Fruit fly (Drosophila melanogaster) whole organism, embryonic: ENCODE measurements around the gene CG15625.

Experiments
- ATbp ChIP-seq: fragments of 200-800 bp; sonication (Bioruptor generic); optimal IDR thresholded peaks from 2 replicates; lab custom pipeline; 2017; ENCODE audit warnings: missing biosample characterization, mild to moderate bottlenecking, missing genetic modification characterization, missing genetic modification reagents
- Awh ChIP-seq: fragments of 200-800 bp; sonication (Bioruptor generic); IDR thresholded peaks from 2 replicates; pipeline ENCODE4, ENCODE4 v1.3.6; 2022; ENCODE audit warnings: missing biosample characterization, missing genetic modification characterization
- Bdp1 ChIP-seq: fragments of 200-800 bp; sonication (Bioruptor generic); optimal IDR thresholded peaks from 3 replicates; lab custom pipeline; 2016; ENCODE audit warnings: missing biosample characterization, missing genetic modification characterization
- C15 ChIP-seq: fragments of 200-800 bp; sonication (Bioruptor generic); IDR thresholded peaks from 3 replicates; pipeline ENCODE4 v1.3.6; 2022; ENCODE audit warnings: missing biosample characterization, missing genetic modification characterization
- CG11247 ChIP-seq: fragments of 200-800 bp; sonication (Bioruptor generic); IDR thresholded peaks from 2 replicates; pipeline ENCODE4 v1.3.6; 2022; ENCODE audit warnings: missing biosample characterization, missing genetic modification characterization
- CG11504 ChIP-seq: fragments of 200-800 bp; sonication (Bioruptor generic); optimal IDR thresholded peaks from 3 replicates; lab custom pipeline; 2019; ENCODE audit warnings: missing biosample characterization, mild to moderate bottlenecking, missing genetic modification characterization, moderate library complexity
- CG12744 ChIP-seq: fragments of 200-800 bp; sonication (Bioruptor generic); optimal IDR thresholded peaks from 2 replicates; lab custom pipeline; 2016; ENCODE audit warnings: missing biosample characterization, missing genetic modification characterization
- CG18476 ChIP-seq: fragments of 200-800 bp; sonication (Bioruptor generic); optimal IDR thresholded peaks from 2 replicates; lab custom pipeline; 2016; ENCODE audit warnings: missing biosample characterization, mild to moderate bottlenecking, missing genetic modification characterization
- CG2199 ChIP-seq: fragments of 200-800 bp; sonication (Bioruptor generic); IDR thresholded peaks from 3 replicates; pipeline ENCODE4 v1.3.6; 2022; ENCODE audit warnings: missing biosample characterization, missing genetic modification characterization
- CG31224 ChIP-seq: fragments of 200-800 bp; sonication (Bioruptor generic); IDR thresholded peaks from 2 replicates; pipeline ENCODE4 v1.3.6; 2022; ENCODE audit warnings: missing biosample characterization, missing genetic modification characterization
- CG3281 ChIP-seq: fragments of 200-800 bp; sonication (Bioruptor generic); optimal IDR thresholded peaks from 3 replicates; lab custom pipeline; 2017; ENCODE audit warnings: missing biosample characterization, mild to moderate bottlenecking, missing genetic modification characterization
- CG4360 ChIP-seq: fragments of 200-800 bp; sonication (Bioruptor generic); IDR thresholded peaks from 2 replicates; pipeline ENCODE4 v1.3.6; 2022; ENCODE audit warnings: missing biosample characterization, missing genetic modification characterization
- CG4730 ChIP-seq: fragments of 200-800 bp; sonication (Bioruptor generic); IDR thresholded peaks from 2 replicates; pipeline ENCODE4 v1.3.6; 2022; ENCODE audit warnings: missing biosample characterization, missing genetic modification characterization
- CG4854 ChIP-seq: fragments of 200-800 bp; sonication (Bioruptor generic); optimal IDR thresholded peaks from 2 replicates; lab custom pipeline; 2016; ENCODE audit warnings: missing biosample characterization, missing genetic modification characterization, inconsistent platforms
- CG6854 ChIP-seq: fragments of 200-800 bp; sonication (Bioruptor generic); optimal IDR thresholded peaks from 3 replicates; lab custom pipeline; 2017; ENCODE audit warnings: missing biosample characterization, mild to moderate bottlenecking, missing genetic modification characterization
- CG7987 ChIP-seq: fragments of 200-800 bp; sonication (Bioruptor generic); optimal IDR thresholded peaks from 2 replicates; lab custom pipeline; 2018; ENCODE audit warnings: missing biosample characterization, mild to moderate bottlenecking, missing genetic modification characterization, moderate library complexity
- CHES-1-like ChIP-seq: fragments of 200-800 bp; sonication (Bioruptor generic); optimal IDR thresholded peaks from 2 replicates; lab custom pipeline; 2016; ENCODE audit warnings: missing biosample characterization, missing genetic modification characterization
- Gsc ChIP-seq: fragments of 200-800 bp; sonication (Bioruptor generic); IDR thresholded peaks from 2 replicates; pipeline ENCODE4 v1.3.6; 2022; ENCODE audit warnings: missing biosample characterization, missing genetic modification characterization
- Hey ChIP-seq: fragments of 200-800 bp; sonication (Bioruptor generic); optimal IDR thresholded peaks from 3 replicates; lab custom pipeline; 2018; ENCODE audit warnings: missing biosample characterization, mild to moderate bottlenecking, missing genetic modification characterization
- Hr3 ChIP-seq: fragments of 200-800 bp; sonication (Bioruptor generic); optimal IDR thresholded peaks from 3 replicates; lab custom pipeline; 2016; ENCODE audit warnings: missing biosample characterization, missing genetic modification characterization
- MESR4 ChIP-seq: fragments of 200-800 bp; sonication (Bioruptor generic); optimal IDR thresholded peaks from 2 replicates; lab custom pipeline; 2018; ENCODE audit warnings: missing biosample characterization, mild to moderate bottlenecking, missing genetic modification characterization, moderate library complexity
- Oaz ChIP-seq: fragments of 200-800 bp; sonication (Bioruptor generic); IDR thresholded peaks from 2 replicates; pipeline ENCODE4 v1.3.6; 2022; ENCODE audit warnings: missing biosample characterization, missing genetic modification characterization
- Oli ChIP-seq: fragments of 200-800 bp; sonication (Bioruptor generic); optimal IDR thresholded peaks from 2 replicates; lab custom pipeline; 2018; ENCODE audit warnings: missing biosample characterization, mild to moderate bottlenecking, missing genetic modification characterization, moderate library complexity
- Optix ChIP-seq: fragments of 200-800 bp; sonication (Bioruptor generic); IDR thresholded peaks from 3 replicates; pipeline ENCODE4 v1.3.6; 2022; ENCODE audit warnings: missing biosample characterization, missing genetic modification characterization
- Sin3A ChIP-seq: fragments of >200 bp; optimal IDR thresholded peaks from 2 replicates; lab custom pipeline; 2018
- Sry-δ ChIP-seq: fragments of 200-800 bp; sonication (Bioruptor generic); optimal IDR thresholded peaks from 2 replicates; lab custom pipeline; 2016; ENCODE audit warnings: missing biosample characterization, missing genetic modification characterization
- Tbp ChIP-seq: fragments of >200 bp; optimal IDR thresholded peaks from 2 replicates; lab custom pipeline; 2018; ENCODE audit warnings: missing biosample characterization, missing genetic modification characterization
- ac ChIP-seq: fragments of 200-800 bp; sonication (Bioruptor generic); optimal IDR thresholded peaks from 3 replicates; lab custom pipeline; 2017; ENCODE audit warnings: missing biosample characterization, mild to moderate bottlenecking, missing genetic modification characterization
- ase ChIP-seq: fragments of 200-800 bp; sonication (Bioruptor generic); IDR thresholded peaks from 3 replicates; pipeline ENCODE4 v1.3.6; 2022; ENCODE audit warnings: missing biosample characterization, missing genetic modification characterization
- az2 ChIP-seq: fragments of 200-800 bp; sonication (Bioruptor generic); optimal IDR thresholded peaks from 3 replicates; lab custom pipeline; 2016; ENCODE audit warnings: missing biosample characterization, missing genetic modification characterization
- bsh ChIP-seq, 2 experiments: fragments of 200-800 bp; sonication (Bioruptor generic); optimal IDR thresholded peaks; 2 replicates each; lab custom pipeline; 2017 to 2018; ENCODE audit warnings: mild to moderate bottlenecking in 2 of 2, missing biosample characterization in 2 of 2, missing genetic modification characterization in 2 of 2, moderate library complexity in 1 of 2
- cg ChIP-seq: fragments of 200-800 bp; sonication (Bioruptor generic); optimal IDR thresholded peaks from 3 replicates; lab custom pipeline; 2019; ENCODE audit warnings: missing biosample characterization, mild to moderate bottlenecking, missing genetic modification characterization, moderate library complexity
- ems ChIP-seq: fragments of 200-800 bp; sonication (Bioruptor generic); optimal IDR thresholded peaks from 3 replicates; lab custom pipeline; 2016; ENCODE audit warnings: missing biosample characterization, missing genetic modification characterization
- en ChIP-seq: fragments of 200-800 bp; sonication (Bioruptor generic); optimal IDR thresholded peaks from 2 replicates; lab custom pipeline; 2016; ENCODE audit warnings: missing biosample characterization, missing genetic modification characterization
- fu2 ChIP-seq: fragments of 200-800 bp; sonication (Bioruptor generic); optimal IDR thresholded peaks from 2 replicates; lab custom pipeline; 2016; ENCODE audit warnings: missing biosample characterization, missing genetic modification characterization
- grn ChIP-seq: fragments of 200-800 bp; sonication (Bioruptor generic); optimal IDR thresholded peaks from 3 replicates; lab custom pipeline; 2017; ENCODE audit warnings: missing biosample characterization, missing genetic modification characterization
- hb ChIP-seq: fragments of 200-800 bp; sonication (Bioruptor generic); IDR thresholded peaks from 3 replicates; pipeline ENCODE4 v1.3.6; 2022; ENCODE audit warnings: missing biosample characterization, missing genetic modification characterization; ENCODE audit not compliant: partially characterized antibody
- inv ChIP-seq: fragments of 200-800 bp; sonication (Bioruptor generic); IDR thresholded peaks from 2 replicates; pipeline ENCODE4 v1.3.6; 2022; ENCODE audit warnings: missing biosample characterization, missing genetic modification characterization; ENCODE audit not compliant: partially characterized antibody
- jigr1 ChIP-seq: fragments of 200-800 bp; sonication (Bioruptor generic); IDR thresholded peaks from 3 replicates; pipeline ENCODE4 v1.3.6; 2022; ENCODE audit warnings: missing biosample characterization, missing genetic modification characterization
- klu ChIP-seq: fragments of 200-800 bp; sonication (Bioruptor generic); IDR thresholded peaks from 2 replicates; pipeline ENCODE4 v1.3.6; 2022; ENCODE audit warnings: missing biosample characterization, missing genetic modification characterization
- knrl ChIP-seq: fragments of 200-800 bp; sonication (Bioruptor generic); IDR thresholded peaks from 3 replicates; pipeline ENCODE4 v1.3.6; 2022; ENCODE audit warnings: missing biosample characterization, missing genetic modification characterization; ENCODE audit not compliant: partially characterized antibody
- lbe ChIP-seq: fragments of 200-800 bp; sonication (Bioruptor generic); optimal IDR thresholded peaks from 2 replicates; lab custom pipeline; 2016; ENCODE audit warnings: missing biosample characterization, mild to moderate bottlenecking, missing genetic modification characterization
- lmd ChIP-seq: fragments of 200-800 bp; sonication (Bioruptor generic); IDR thresholded peaks from 2 replicates; pipeline ENCODE4 v1.3.6; 2022; ENCODE audit warnings: missing biosample characterization, missing genetic modification characterization
- pros ChIP-seq: fragments of 200-800 bp; sonication (Bioruptor generic); optimal IDR thresholded peaks from 3 replicates; lab custom pipeline; 2019; ENCODE audit warnings: missing biosample characterization, mild to moderate bottlenecking, missing genetic modification characterization, moderate library complexity
- repo ChIP-seq: fragments of 200-800 bp; sonication (Bioruptor generic); optimal IDR thresholded peaks from 2 replicates; lab custom pipeline; 2016; ENCODE audit warnings: missing biosample characterization, missing genetic modification characterization
- ro ChIP-seq: fragments of 200-800 bp; sonication (Bioruptor generic); IDR thresholded peaks from 2 replicates; pipeline ENCODE4 v1.3.6; 2022; ENCODE audit warnings: missing biosample characterization, missing genetic modification characterization
- scrt ChIP-seq: fragments of 200-800 bp; sonication (Bioruptor generic); optimal IDR thresholded peaks from 2 replicates; lab custom pipeline; 2018; ENCODE audit warnings: missing biosample characterization, mild to moderate bottlenecking, missing genetic modification characterization, moderate library complexity
- sim ChIP-seq: fragments of 200-800 bp; sonication (Bioruptor generic); IDR thresholded peaks from 2 replicates; pipeline ENCODE4 v1.3.6; 2022; ENCODE audit warnings: missing biosample characterization, missing genetic modification characterization
- sima ChIP-seq: fragments of 200-800 bp; sonication (Bioruptor generic); optimal IDR thresholded peaks from 2 replicates; lab custom pipeline; 2016; ENCODE audit warnings: missing biosample characterization, missing genetic modification characterization
- slbo ChIP-seq: fragments of 200-800 bp; sonication (Bioruptor generic); IDR thresholded peaks from 2 replicates; pipeline ENCODE4 v1.3.6; 2022; ENCODE audit warnings: missing biosample characterization, missing genetic modification characterization
- tgo ChIP-seq: fragments of 200-800 bp; sonication (Bioruptor generic); IDR thresholded peaks from 3 replicates; pipeline ENCODE4 v1.3.6; 2022; ENCODE audit warnings: missing biosample characterization, missing genetic modification characterization
- vnd ChIP-seq: fragments of 200-800 bp; sonication (Bioruptor generic); IDR thresholded peaks from 3 replicates; pipeline ENCODE4 v1.3.6; 2022; ENCODE audit warnings: missing biosample characterization, missing genetic modification characterization; ENCODE audit not compliant: partially characterized antibody

The CG15625 gene

dm6 chr2L:4882131-4883022 lies 7.4 kb upstream of the CG15625 start (continued):
- TF ChIP-seq lmd (GFP tag; lab: Robert Waterston, UW) (no peak), cg (GFP tag; lab: Kevin White, UChicago) (peak; percentile 11), hb (GFP tag; lab: Robert Waterston, UW) (no peak), sim (GFP tag; lab: Robert Waterston, UW) (no peak), CG4360 (GFP tag; lab: Robert Waterston, UW) (no peak), pros (GFP tag; lab: Kevin White, UChicago) (no peak), CG6854 (no peak), Gsc (GFP tag; lab: Robert Waterston, UW) (no peak), ac (no peak), CG4730 (no peak), inv (no peak), tgo (GFP tag; lab: Robert Waterston, UW) (no peak), Bdp1 (GFP tag; lab: Kevin White, UChicago) (no peak), grn (GFP tag; lab: Kevin White, UChicago) (no peak), sima (no peak), ro (no peak), ase (no peak), MESR4 (GFP tag; lab: Kevin White, UChicago) (peak; percentile 60), Sry-δ (GFP tag; lab: Kevin White, UChicago) (no peak), CG3281 (GFP tag; lab: Kevin White, UChicago) (no peak), az2 (GFP tag; lab: Kevin White, UChicago) (no peak), Awh (no peak), bsh (GFP tag; optimal IDR thresholded peaks at IDR 0.05; lab: Kevin White, UChicago) (peak in 1 of 2 experiments; percentile 27), CG7987 (GFP tag; lab: Kevin White, UChicago) (no peak)
- TF ChIP-seq, all 482 proteins: peak for 7

dm6 chr2L:4883023-4883392 lies 6.8 kb upstream of the CG15625 start, which contains the start of the genes Cf2 and CG3008:
Cf2 (minus strand) TSS chr2L:4883107.
CG3008 (plus strand) TSS chr2L:4883298.
- TF ChIP-seq scrt (GFP tag; lab: Kevin White, UChicago) (no peak), CG4854 (no peak), knrl (GFP tag; lab: Robert Waterston, UW) (peak; percentile 90), jigr1 (GFP tag; lab: Robert Waterston, UW) (no peak), CG31224 (GFP tag; lab: Robert Waterston, UW) (no peak), CG12744 (GFP tag; lab: Kevin White, UChicago) (no peak), Oli (tag; lab: Kevin White, UChicago) (no peak), klu (no peak), CG11504 (no peak), vnd (GFP tag; lab: Robert Waterston, UW) (peak; percentile 82), CG11247 (GFP tag; lab: Robert Waterston, UW) (no peak), slbo (GFP tag; lab: Robert Waterston, UW) (no peak), ems (GFP tag; lab: Kevin White, UChicago) (peak; percentile 12), repo (GFP tag; lab: Kevin White, UChicago) (no peak), CG18476 (GFP tag; lab: Kevin White, UChicago) (no peak), CG2199 (GFP tag; lab: Robert Waterston, UW) (no peak), Hey (tag; lab: Kevin White, UChicago) (no peak), fu2 (no peak), Tbp (GFP tag; lab: Kevin White, UChicago) (no peak), en (GFP tag; lab: Kevin White, UChicago) (no peak), Oaz (GFP tag; lab: Robert Waterston, UW) (no peak), Sin3A (peak; percentile 70), Optix (GFP tag; lab: Robert Waterston, UW) (no peak), ATbp (GFP tag; lab: Kevin White, UChicago) (no peak), Hr3 (GFP tag; lab: Kevin White, UChicago) (no peak), C15 (GFP tag; lab: Robert Waterston, UW) (no peak), CHES-1-like (GFP tag; lab: Kevin White, UChicago) (no peak), lbe (GFP tag; lab: Kevin White, UChicago) (peak; percentile 12)
